Worm (Caenorhabditis elegans): ENCODE results near the gene B0403.6.

- TF ChIP-seq snpc-4 (tag; optimal IDR thresholded peaks at IDR 0.05) (no peak), ama-1 (optimal IDR thresholded peaks at IDR 0.05) (peak; percentile 5), egl-27 (tag; optimal IDR thresholded peaks at IDR 0.05) (no peak), zag-1 (tag; optimal IDR thresholded peaks at IDR 0.05) (no peak), nhr-43 (tag; optimal IDR thresholded peaks at IDR 0.05; ENCODE audit: poor library complexity, severe bottlenecking) (no peak), nhr-237 (tag; optimal IDR thresholded peaks at IDR 0.05) (no peak), fos-1 (tag; optimal IDR thresholded peaks at IDR 0.05) (no peak), ztf-4 (tag; optimal IDR thresholded peaks at IDR 0.05) (no peak)
Measured at ce11 chrX:7067250-7067958, 7.7 kb downstream of the B0403.6 start.
